Fruit fly (Drosophila melanogaster): ENCODE data around the gene vri.
A peak's percentile ranks its signal among the peaks of the same experiment; 100 is the strongest.

The vri gene

DNA sequence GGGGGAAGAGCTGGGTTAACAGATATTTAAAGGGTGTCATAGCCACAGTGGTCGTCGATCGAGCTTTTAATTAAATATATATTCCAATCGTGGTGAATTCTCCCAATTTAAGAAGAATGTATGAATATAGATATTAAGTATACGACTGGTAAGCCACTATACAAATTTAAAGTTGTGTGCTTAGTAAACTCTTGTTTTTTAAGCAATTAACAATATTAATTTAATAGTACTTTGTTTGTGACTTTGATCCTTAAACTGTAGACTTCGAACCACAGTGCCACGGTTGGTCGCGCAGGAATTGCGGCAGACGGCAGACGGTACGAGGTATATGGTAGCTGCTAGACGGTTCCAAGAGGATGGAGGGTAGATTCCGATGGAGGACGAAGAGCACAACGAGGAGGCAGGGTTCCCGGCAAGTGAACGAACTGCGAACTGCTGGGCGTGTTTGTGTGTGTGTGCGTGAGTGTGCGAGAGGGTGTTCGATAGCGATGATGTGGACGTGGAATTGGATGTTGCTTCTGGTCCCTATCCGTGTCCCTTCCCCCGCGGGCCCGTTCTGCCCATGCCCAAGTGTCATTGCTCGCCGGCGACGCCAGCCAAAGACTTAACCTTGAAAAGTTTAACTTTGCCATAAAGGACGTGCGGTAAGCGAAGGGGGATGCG, 1.0 kb upstream of the vri start:
- no peak for TF ChIP-seq noc (tag; optimal IDR thresholded peaks at IDR 0.05)

- TF ChIP-seq noc (tag; optimal IDR thresholded peaks at IDR 0.05) = no peak
Measured at dm6 chr2L:5288262-5288621, 502 bp upstream of the vri start.

dm6 chr2L:5289921-5290320, 1.2 kb downstream of the vri start:
- TF ChIP-seq noc (tag; optimal IDR thresholded peaks at IDR 0.05) = no peak

DNA sequence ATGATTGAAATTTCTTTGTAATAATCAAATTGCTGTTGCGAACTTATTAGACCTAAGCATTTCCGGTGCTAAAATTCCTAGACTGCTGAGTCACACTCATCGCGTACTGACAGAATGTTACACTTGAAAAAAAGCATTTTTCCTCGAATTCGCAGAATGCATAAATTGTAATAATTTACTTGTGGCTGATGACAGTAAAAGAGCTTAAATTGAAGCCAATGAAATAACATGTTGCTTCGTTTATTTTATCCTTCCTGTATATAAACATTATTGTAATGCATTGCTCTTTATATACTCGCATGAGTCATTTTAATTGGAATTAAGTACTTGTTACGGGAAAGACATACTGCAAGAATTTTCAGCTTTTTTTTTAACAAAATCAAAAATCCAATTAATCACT, 1.8 kb downstream of the vri start:
- no peak for TF ChIP-seq noc (tag; optimal IDR thresholded peaks at IDR 0.05)

dm6 chr2L:5291195-5291594, 2.5 kb downstream of the vri start:
- no peak for TF ChIP-seq noc (tag; optimal IDR thresholded peaks at IDR 0.05)

- no peak for TF ChIP-seq noc (tag; optimal IDR thresholded peaks at IDR 0.05)
Measured at dm6 chr2L:5291869-5292642, 3.3 kb downstream of the vri start.

dm6 chr2L:5292643-5292963, 3.9 kb downstream of the vri start:
- TF ChIP-seq noc (tag; optimal IDR thresholded peaks at IDR 0.05) = no peak

- peak; percentile 44 for TF ChIP-seq noc (tag; optimal IDR thresholded peaks at IDR 0.05)
Measured at dm6 chr2L:5292977-5293513, 4.3 kb downstream of the vri start.

DNA sequence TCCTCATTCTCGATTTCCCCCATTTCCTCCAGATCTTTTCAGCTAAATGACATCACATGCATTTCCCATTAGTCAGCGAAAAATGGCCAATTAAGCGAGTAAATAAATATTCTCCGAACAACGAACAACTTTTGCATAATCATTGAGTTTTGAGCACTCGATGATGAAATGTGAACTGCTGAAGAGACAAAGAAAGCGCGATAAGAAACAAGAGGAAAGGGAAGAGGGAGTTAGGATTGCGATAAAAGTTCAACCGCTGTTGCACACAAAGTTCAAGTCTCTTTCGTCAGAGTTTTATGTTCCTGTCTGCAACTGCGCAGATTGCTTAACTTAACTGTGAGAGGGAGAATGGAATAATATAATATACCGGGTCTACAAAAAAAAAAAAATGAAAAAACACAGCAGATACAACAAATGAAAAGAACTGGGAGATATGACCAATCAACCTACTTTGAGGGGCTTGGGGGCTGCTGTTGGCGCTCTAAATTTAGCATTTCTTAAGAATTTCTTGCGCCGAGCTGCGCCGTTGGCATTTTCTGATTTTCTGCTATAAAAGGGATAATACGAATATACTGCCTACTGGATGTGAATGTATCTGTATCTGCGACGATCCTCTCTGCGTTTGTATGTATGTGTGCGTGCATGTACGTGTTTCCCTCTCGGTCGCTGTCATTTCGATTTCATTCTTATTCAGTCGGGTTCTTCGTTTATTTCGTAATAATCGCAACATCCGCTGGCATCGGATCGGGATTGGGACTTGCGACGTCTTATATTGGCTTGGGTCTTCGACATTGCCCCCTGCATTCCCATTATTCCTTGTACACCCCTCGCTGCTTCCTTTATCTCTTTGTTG, 5.9 kb downstream of the vri start:
- no peak for TF ChIP-seq noc (tag; optimal IDR thresholded peaks at IDR 0.05)

DNA sequence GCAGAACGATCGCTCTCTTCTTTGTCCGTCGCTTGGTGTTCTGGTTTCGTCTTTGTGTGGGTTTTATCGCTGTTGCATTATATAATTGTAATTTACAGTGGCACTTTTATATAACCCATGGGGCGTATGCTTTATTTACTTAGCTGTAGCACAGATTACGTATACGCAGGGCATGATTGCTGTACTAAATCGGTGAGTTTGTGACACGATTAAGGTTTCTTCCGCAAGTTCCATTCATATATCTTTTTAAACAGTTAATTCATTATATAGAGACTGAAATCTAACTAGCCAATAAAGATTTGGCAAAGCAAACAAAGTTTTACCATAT, 6.5 kb downstream of the vri start:
- TF ChIP-seq noc (tag; optimal IDR thresholded peaks at IDR 0.05) = no peak

DNA sequence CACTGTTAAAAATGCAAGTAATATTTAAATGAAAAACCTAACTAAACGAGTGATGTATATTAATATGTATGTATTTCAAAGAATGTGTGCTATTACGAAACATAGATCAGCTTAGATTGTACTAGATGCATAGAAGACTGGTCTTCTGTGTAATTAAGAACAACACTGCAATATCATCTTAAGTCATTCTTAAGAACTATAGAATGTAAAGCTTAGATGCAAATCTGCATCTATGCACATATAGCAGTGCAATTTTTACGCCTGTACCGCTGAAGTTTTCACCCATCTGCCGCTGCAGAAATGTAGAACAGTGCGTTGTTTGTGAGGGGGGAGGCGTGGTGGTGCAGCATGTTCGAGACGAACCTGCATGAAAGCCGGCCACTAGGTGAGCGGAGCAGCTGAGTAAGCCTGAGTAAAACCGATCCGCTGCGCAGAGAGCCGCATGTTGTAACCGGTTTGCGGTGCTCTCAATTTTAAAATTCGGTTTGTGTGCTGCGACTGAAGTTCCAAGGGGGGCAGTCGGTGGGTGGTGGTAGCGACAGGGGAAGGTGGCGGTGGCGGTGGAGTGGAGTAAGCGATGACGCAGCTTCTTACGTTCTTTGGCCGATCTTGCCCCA, 8.0 kb downstream of the vri start:
- TF ChIP-seq noc (tag; optimal IDR thresholded peaks at IDR 0.05) = no peak

DNA sequence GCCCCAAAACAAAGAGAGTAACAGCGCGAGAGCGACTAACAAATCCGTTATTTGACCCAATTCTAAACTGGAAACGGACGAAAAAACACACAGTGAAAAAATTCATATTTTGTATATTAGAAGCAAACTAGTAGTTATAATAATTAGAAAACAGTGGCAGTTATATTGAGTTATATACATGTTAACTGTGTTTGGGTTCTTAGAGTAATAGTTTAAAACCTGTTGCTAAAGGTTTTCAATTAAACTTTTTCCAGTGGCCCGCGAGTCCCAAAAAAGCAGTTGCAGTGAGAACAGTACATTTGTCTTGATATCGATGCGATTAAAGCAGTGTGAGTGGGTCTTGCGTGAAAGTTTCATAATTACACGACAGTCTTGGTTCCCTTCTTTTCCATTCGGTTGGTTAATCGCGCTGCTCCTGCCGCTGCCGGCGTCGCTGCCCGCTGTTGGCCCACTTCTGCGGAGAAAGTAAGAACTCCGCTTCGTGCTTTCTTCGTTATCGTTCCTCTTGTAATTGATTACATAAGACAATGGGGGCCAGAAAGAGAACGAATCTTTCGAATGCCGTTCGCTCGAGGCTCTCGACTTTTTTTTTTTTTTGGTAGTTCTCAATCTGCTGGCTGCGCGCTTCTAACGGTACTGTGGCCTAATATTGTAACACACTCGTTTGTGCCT, 8.7 kb downstream of the vri start:
- TF ChIP-seq noc (tag; optimal IDR thresholded peaks at IDR 0.05) = no peak

DNA sequence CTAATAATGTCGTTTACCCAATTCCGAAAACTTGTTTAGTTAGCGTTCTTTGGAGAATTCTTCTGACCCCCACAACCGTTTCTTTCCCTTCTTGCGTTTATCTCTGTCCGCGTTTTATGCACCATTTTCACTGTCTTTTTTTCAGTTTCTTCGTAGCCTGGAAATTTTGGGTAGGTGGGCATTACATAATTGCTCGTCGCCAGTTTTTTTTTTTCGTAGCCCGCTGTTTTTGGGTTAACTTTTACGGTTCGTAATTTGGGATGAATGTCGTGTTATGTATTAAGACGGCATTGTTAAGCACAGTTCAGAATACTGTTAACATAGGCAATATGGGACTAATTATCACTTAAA, 9.2 kb downstream of the vri start:
- TF ChIP-seq noc (tag; optimal IDR thresholded peaks at IDR 0.05) = no peak

dm6 chr2L:5298978-5299627, 10.4 kb downstream of the vri start:
- peak; percentile 95 for TF ChIP-seq noc (tag; optimal IDR thresholded peaks at IDR 0.05)

DNA sequence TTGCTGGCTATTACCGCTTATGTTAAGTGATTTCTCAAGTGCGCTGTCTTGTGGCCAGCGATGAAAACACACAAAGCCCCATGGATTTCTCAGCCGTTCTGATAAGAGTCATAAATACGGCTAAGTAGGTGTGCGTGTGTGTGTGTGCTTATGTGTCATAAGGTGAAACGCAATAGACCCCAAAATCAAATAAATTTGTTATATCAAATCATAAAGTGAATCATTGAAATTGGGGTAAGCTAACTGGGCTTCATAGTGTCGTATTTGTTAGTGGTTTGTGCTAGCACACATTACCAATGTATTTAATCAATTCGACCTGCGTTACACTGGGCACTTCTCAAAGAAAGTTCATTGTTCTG, 10.9 kb downstream of the vri start:
- TF ChIP-seq noc (tag; optimal IDR thresholded peaks at IDR 0.05) = no peak

Data from whole organism, larva.